Fruit fly (Drosophila melanogaster): ENCODE data around the gene fng.

Gene fng

dm6 chr3L:20950136-20950499 is 806 bp upstream of the fng start:
- TF ChIP-seq dsf (GFP tag; optimal IDR thresholded peaks at IDR 0.05; ENCODE audit: borderline replicate concordance) (peak; percentile 59), woc (GFP tag; optimal IDR thresholded peaks at IDR 0.05) (peak; percentile 90), Hnf4 (GFP tag; optimal IDR thresholded peaks at IDR 0.05) (peak; percentile 88), N (GFP tag; optimal IDR thresholded peaks at IDR 0.05) (no peak), brk (GFP tag; optimal IDR thresholded peaks at IDR 0.05) (peak; percentile 92), fru (GFP tag; optimal IDR thresholded peaks at IDR 0.05) (peak; percentile 95), CG32264 (GFP tag; optimal IDR thresholded peaks at IDR 0.05) (peak; percentile 73), Dif (GFP tag; optimal IDR thresholded peaks at IDR 0.05; ENCODE audit: partially characterized antibody) (no peak), tai (GFP tag; optimal IDR thresholded peaks at IDR 0.05) (peak; percentile 71), Mio (GFP tag; optimal IDR thresholded peaks at IDR 0.05) (peak; percentile 4), Dfd (GFP tag; optimal IDR thresholded peaks at IDR 0.05) (no peak), dl (GFP tag; optimal IDR thresholded peaks at IDR 0.05; ENCODE audit: insufficient read depth in 1 of 2, partially characterized antibody in 2 of 2) (no peak), ey (GFP tag; optimal IDR thresholded peaks at IDR 0.05) (peak; percentile 94), GATAd (GFP tag; optimal IDR thresholded peaks at IDR 0.05) (peak; percentile 12), CrebA (GFP tag; optimal IDR thresholded peaks at IDR 0.05; ENCODE audit: borderline replicate concordance) (peak; percentile 46), OdsH (GFP tag; optimal IDR thresholded peaks at IDR 0.05) (peak; percentile 93), br (GFP tag; optimal IDR thresholded peaks at IDR 0.05) (peak; percentile 93), HLH106 (tag; optimal IDR thresholded peaks at IDR 0.05) (peak; percentile 95), CG9705 (GFP tag; optimal IDR thresholded peaks at IDR 0.05) (peak; percentile 85), usp (GFP tag; optimal IDR thresholded peaks at IDR 0.05) (no peak), rgr (GFP tag; optimal IDR thresholded peaks at IDR 0.05) (peak; percentile 93), Jra (GFP tag; optimal IDR thresholded peaks at IDR 0.05) (peak; percentile 82), h (GFP tag; optimal IDR thresholded peaks at IDR 0.05) (peak; percentile 96), pan (optimal IDR thresholded peaks at IDR 0.05) (no peak), lola (GFP tag; optimal IDR thresholded peaks at IDR 0.05) (no peak), Vsx2 (GFP tag; optimal IDR thresholded peaks at IDR 0.05; ENCODE audit: partially characterized antibody) (no peak), dmrt93B (GFP tag; optimal IDR thresholded peaks at IDR 0.05) (peak; percentile 89), Myc (optimal IDR thresholded peaks at IDR 0.05) (no peak), psq (GFP tag; optimal IDR thresholded peaks at IDR 0.05) (peak; percentile 87), Rel (GFP tag; optimal IDR thresholded peaks at IDR 0.05) (peak; percentile 73), Rel (tag; optimal IDR thresholded peaks at IDR 0.05) (peak; percentile 46), jim (GFP tag; optimal IDR thresholded peaks at IDR 0.05) (no peak), Sp1 (GFP tag; optimal IDR thresholded peaks at IDR 0.05) (peak; percentile 94), foxo (GFP tag; optimal IDR thresholded peaks at IDR 0.05) (peak in 1 of 2 experiments; percentile 94), sage (GFP tag; optimal IDR thresholded peaks at IDR 0.05) (peak; percentile 80)

DNA sequence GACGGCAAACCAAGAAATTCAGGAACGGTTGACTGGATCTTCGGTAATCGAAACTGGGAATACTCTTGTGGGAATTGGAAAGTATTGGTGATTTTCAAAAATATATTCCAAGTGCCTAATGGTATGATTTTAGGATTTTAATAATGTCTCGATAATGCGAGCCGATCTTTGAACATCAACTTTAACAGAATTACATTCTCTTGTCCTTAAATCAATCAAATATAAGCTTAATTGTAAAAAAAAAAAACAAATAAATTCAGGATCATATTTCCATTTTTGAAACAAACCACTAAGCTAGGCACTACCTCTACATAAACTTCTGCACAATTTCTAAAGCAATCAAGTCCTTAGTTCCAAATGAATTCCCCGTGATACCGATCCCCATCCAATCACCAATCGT is 908 bp downstream of the fng start:
- TF ChIP-seq foxo (GFP tag; optimal IDR thresholded peaks at IDR 0.05) (peak in 1 of 2 experiments; percentile 24), sv (GFP tag; optimal IDR thresholded peaks at IDR 0.05) (no peak), woc (GFP tag; optimal IDR thresholded peaks at IDR 0.05) (peak; percentile 51), Vsx2 (GFP tag; optimal IDR thresholded peaks at IDR 0.05; ENCODE audit: partially characterized antibody) (no peak), jim (GFP tag; optimal IDR thresholded peaks at IDR 0.05) (no peak), brk (GFP tag; optimal IDR thresholded peaks at IDR 0.05) (no peak), usp (GFP tag; optimal IDR thresholded peaks at IDR 0.05) (no peak), fru (GFP tag; optimal IDR thresholded peaks at IDR 0.05) (peak; percentile 23), lola (GFP tag; optimal IDR thresholded peaks at IDR 0.05) (no peak), CG32264 (GFP tag; optimal IDR thresholded peaks at IDR 0.05) (no peak)

dm6 chr3L:20946944-20947343 is 2.4 kb downstream of the fng start:
- TF ChIP-seq Dfd (GFP tag; optimal IDR thresholded peaks at IDR 0.05) (peak; percentile 72), Abd-B (GFP tag; optimal IDR thresholded peaks at IDR 0.05) (no peak)

DNA sequence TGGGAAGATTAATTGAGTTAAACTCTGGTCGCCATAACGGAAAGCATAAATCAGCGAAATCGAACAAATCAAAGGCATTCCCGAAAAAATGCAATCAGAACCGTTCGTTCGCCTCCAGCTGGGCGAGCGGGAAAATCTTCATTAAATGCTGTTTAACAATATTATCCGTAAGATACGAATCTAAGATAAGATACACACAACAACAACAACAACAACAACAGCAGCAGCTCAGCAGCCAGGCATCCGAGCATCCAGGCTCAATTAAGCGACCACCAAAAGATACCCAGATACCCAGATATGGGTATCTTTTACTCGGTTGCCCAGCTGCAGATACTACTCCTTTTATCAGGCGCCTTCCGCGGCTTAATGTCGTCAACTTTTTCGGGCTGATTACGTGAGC is 3.3 kb downstream of the fng start:
- no peak for TF ChIP-seq foxo (GFP tag; optimal IDR thresholded peaks at IDR 0.05)
- TF ChIP-seq Abd-B (GFP tag; optimal IDR thresholded peaks at IDR 0.05), result no peak
- TF ChIP-seq Dfd (GFP tag; optimal IDR thresholded peaks at IDR 0.05), result no peak
- TF ChIP-seq OdsH (GFP tag; optimal IDR thresholded peaks at IDR 0.05), result no peak
- no peak for TF ChIP-seq brk (GFP tag; optimal IDR thresholded peaks at IDR 0.05)
- no peak for TF ChIP-seq Sp1 (GFP tag; optimal IDR thresholded peaks at IDR 0.05)
- no peak for TF ChIP-seq Rel (GFP tag; optimal IDR thresholded peaks at IDR 0.05)
- TF ChIP-seq Rel (tag; optimal IDR thresholded peaks at IDR 0.05), result no peak
- TF ChIP-seq Myc (optimal IDR thresholded peaks at IDR 0.05), result no peak
- no peak for TF ChIP-seq woc (GFP tag; optimal IDR thresholded peaks at IDR 0.05)
- no peak for TF ChIP-seq N (GFP tag; optimal IDR thresholded peaks at IDR 0.05)
- no peak for TF ChIP-seq Mio (GFP tag; optimal IDR thresholded peaks at IDR 0.05)
- no peak for TF ChIP-seq sage (GFP tag; optimal IDR thresholded peaks at IDR 0.05)
- no peak for TF ChIP-seq dmrt93B (GFP tag; optimal IDR thresholded peaks at IDR 0.05)
- TF ChIP-seq Hr78 (GFP tag; optimal IDR thresholded peaks at IDR 0.05), result no peak
- TF ChIP-seq dl (GFP tag; optimal IDR thresholded peaks at IDR 0.05; ENCODE audit: insufficient read depth in 1 of 2, partially characterized antibody in 2 of 2), result no peak
- TF ChIP-seq CG9705 (GFP tag; optimal IDR thresholded peaks at IDR 0.05), result no peak
- TF ChIP-seq psq (GFP tag; optimal IDR thresholded peaks at IDR 0.05), result no peak
- TF ChIP-seq HLH106 (tag; optimal IDR thresholded peaks at IDR 0.05), result no peak
